Fruit fly (Drosophila melanogaster) whole organism, embryonic: ENCODE results near the gene CG14659.

ENCODE experiments used
- Bgb ChIP-seq: fragments of 200-800 bp; sonication (Bioruptor generic); IDR thresholded peaks from 2 replicates; pipeline ENCODE4 v1.3.6; 2022; ENCODE audit warnings: missing biosample characterization, missing genetic modification characterization; ENCODE audit not compliant: partially characterized antibody
- CG11093 ChIP-seq: fragments of 200-800 bp; sonication (Bioruptor generic); IDR thresholded peaks from 3 replicates; pipeline ENCODE4 v1.3.6; 2022; ENCODE audit warnings: missing biosample characterization, missing genetic modification characterization
- CG11695 ChIP-seq: fragments of 200-800 bp; sonication (Bioruptor generic); IDR thresholded peaks from 3 replicates; pipeline ENCODE4 v1.3.6; 2022; ENCODE audit warnings: missing biosample characterization, missing genetic modification characterization
- CG12391 ChIP-seq: fragments of 200-800 bp; sonication (Bioruptor generic); optimal IDR thresholded peaks from 3 replicates; lab custom pipeline; 2018; ENCODE audit warnings: missing biosample characterization, mild to moderate bottlenecking, missing genetic modification characterization, moderate library complexity
- CG13424 ChIP-seq: fragments of 200-800 bp; sonication (Bioruptor generic); optimal IDR thresholded peaks from 2 replicates; lab custom pipeline; 2019; ENCODE audit warnings: missing biosample characterization, mild to moderate bottlenecking, missing genetic modification characterization, moderate library complexity
- CG15479 ChIP-seq: fragments of 200-800 bp; sonication (Bioruptor generic); optimal IDR thresholded peaks from 3 replicates; lab custom pipeline; 2019; ENCODE audit warnings: missing biosample characterization, mild to moderate bottlenecking, missing genetic modification characterization, moderate library complexity
- CG15514 ChIP-seq: fragments of 200-800 bp; sonication (Bioruptor generic); optimal IDR thresholded peaks from 3 replicates; lab custom pipeline; 2017; ENCODE audit warnings: missing biosample characterization, missing genetic modification characterization, mild to moderate bottlenecking, moderate library complexity, missing genetic modification reagents
- CG17186 ChIP-seq: fragments of 200-800 bp; sonication (Bioruptor generic); optimal IDR thresholded peaks from 3 replicates; lab custom pipeline; 2017; ENCODE audit warnings: missing biosample characterization, missing genetic modification reagents, missing genetic modification characterization
- CG2678 ChIP-seq: fragments of 200-800 bp; sonication (Bioruptor generic); optimal IDR thresholded peaks from 3 replicates; lab custom pipeline; 2019; ENCODE audit warnings: missing biosample characterization, mild to moderate bottlenecking, missing genetic modification characterization, moderate library complexity
- CG3407 ChIP-seq: fragments of 200-800 bp; sonication (Bioruptor generic); optimal IDR thresholded peaks from 2 replicates; lab custom pipeline; 2018; ENCODE audit warnings: missing biosample characterization, mild to moderate bottlenecking, missing genetic modification characterization
- CG4730 ChIP-seq: fragments of 200-800 bp; sonication (Bioruptor generic); IDR thresholded peaks from 2 replicates; pipeline ENCODE4 v1.3.6; 2022; ENCODE audit warnings: missing biosample characterization, missing genetic modification characterization
- CG6683 ChIP-seq: fragments of 200-800 bp; sonication (Bioruptor generic); optimal IDR thresholded peaks from 2 replicates; lab custom pipeline; 2017; ENCODE audit warnings: missing biosample characterization, mild to moderate bottlenecking, missing genetic modification characterization, missing genetic modification reagents
- CG6854 ChIP-seq: fragments of 200-800 bp; sonication (Bioruptor generic); optimal IDR thresholded peaks from 3 replicates; lab custom pipeline; 2017; ENCODE audit warnings: missing biosample characterization, mild to moderate bottlenecking, missing genetic modification characterization
- CG7357 ChIP-seq: fragments of 200-800 bp; sonication (Bioruptor generic); IDR thresholded peaks from 3 replicates; pipeline ENCODE4 v1.3.6; 2022; ENCODE audit warnings: missing biosample characterization, missing genetic modification characterization
- CG8478 ChIP-seq: fragments of >200 bp; optimal IDR thresholded peaks from 2 replicates; lab custom pipeline; 2018
- CG9437 ChIP-seq: fragments of 200-800 bp; sonication (Bioruptor generic); optimal IDR thresholded peaks from 2 replicates; lab custom pipeline; 2018; ENCODE audit warnings: missing biosample characterization, mild to moderate bottlenecking, missing genetic modification characterization
- Chrac-16 ChIP-seq: fragments of 200-800 bp; sonication (Bioruptor generic); optimal IDR thresholded peaks from 3 replicates; lab custom pipeline; 2016; ENCODE audit warnings: missing biosample characterization, missing genetic modification characterization
- Gug ChIP-seq: fragments of 200-800 bp; sonication (Bioruptor generic); IDR thresholded peaks from 4 replicates; pipeline ENCODE4 v1.3.6; 2022; ENCODE audit warnings: missing biosample characterization, missing genetic modification characterization
- HLH4C ChIP-seq: fragments of 200-800 bp; sonication (Bioruptor generic); IDR thresholded peaks from 3 replicates; pipeline ENCODE4 v1.3.6; 2022; ENCODE audit warnings: missing biosample characterization, missing genetic modification characterization; ENCODE audit not compliant: partially characterized antibody
- HLH54F ChIP-seq: fragments of 200-800 bp; sonication (Bioruptor generic); optimal IDR thresholded peaks from 3 replicates; lab custom pipeline; 2016; ENCODE audit warnings: missing biosample characterization, missing genetic modification characterization
- Hmr ChIP-seq: fragments of 200-800 bp; sonication (Bioruptor generic); optimal IDR thresholded peaks from 3 replicates; lab custom pipeline; 2017; ENCODE audit warnings: mild to moderate bottlenecking, missing biosample characterization, missing genetic modification reagents, missing genetic modification characterization
- NC2α ChIP-seq: fragments of 200-800 bp; sonication (Bioruptor generic); optimal IDR thresholded peaks from 2 replicates; lab custom pipeline; 2016; ENCODE audit warnings: missing biosample characterization, missing genetic modification characterization
- NC2β ChIP-seq: fragments of 200-800 bp; sonication (Bioruptor generic); optimal IDR thresholded peaks from 2 replicates; lab custom pipeline; 2016; ENCODE audit warnings: missing biosample characterization, missing genetic modification characterization
- Nf-YB ChIP-seq: fragments of 200-800 bp; sonication (Bioruptor generic); optimal IDR thresholded peaks from 3 replicates; lab custom pipeline; 2019; ENCODE audit warnings: missing biosample characterization, mild to moderate bottlenecking, missing genetic modification characterization, moderate library complexity
- NfI ChIP-seq: fragments of 200-800 bp; sonication (Bioruptor generic); optimal IDR thresholded peaks from 3 replicates; lab custom pipeline; 2018; ENCODE audit warnings: missing biosample characterization, mild to moderate bottlenecking, missing genetic modification characterization, moderate library complexity
- Tbp ChIP-seq: fragments of >200 bp; optimal IDR thresholded peaks from 2 replicates; lab custom pipeline; 2018; ENCODE audit warnings: missing biosample characterization, missing genetic modification characterization
- caup ChIP-seq: fragments of 200-800 bp; sonication (Bioruptor generic); optimal IDR thresholded peaks from 3 replicates; lab custom pipeline; 2017; ENCODE audit warnings: missing biosample characterization, mild to moderate bottlenecking, missing genetic modification characterization, moderate library complexity; ENCODE audit not compliant: severe bottlenecking
- chif ChIP-seq, 2 experiments: fragments of 200-800 bp; sonication (Bioruptor generic); optimal IDR thresholded peaks; 3 replicates each; lab custom pipeline; 2016; ENCODE audit warnings: missing biosample characterization in 2 of 2, missing genetic modification characterization in 2 of 2
- chinmo ChIP-seq: fragments of 200-800 bp; sonication (Bioruptor generic); IDR thresholded peaks from 4 replicates; pipeline ENCODE4 v1.3.6; 2022; ENCODE audit warnings: missing biosample characterization, missing genetic modification characterization; ENCODE audit not compliant: partially characterized antibody
- ci ChIP-seq: fragments of 200-800 bp; sonication (Bioruptor generic); IDR thresholded peaks from 3 replicates; pipeline ENCODE4 v1.3.6; 2022; ENCODE audit warnings: missing biosample characterization, missing genetic modification characterization
- dm ChIP-seq: fragments of 200-800 bp; sonication (Bioruptor generic); optimal IDR thresholded peaks from 3 replicates; lab custom pipeline; 2016; ENCODE audit warnings: missing biosample characterization, missing genetic modification characterization
- gem ChIP-seq: fragments of 200-800 bp; sonication (Bioruptor generic); optimal IDR thresholded peaks from 2 replicates; lab custom pipeline; 2019; ENCODE audit warnings: missing biosample characterization, mild to moderate bottlenecking, missing genetic modification characterization, moderate library complexity
- gsb-n ChIP-seq: fragments of 200-800 bp; sonication (Bioruptor generic); optimal IDR thresholded peaks from 3 replicates; lab custom pipeline; 2018; ENCODE audit warnings: missing biosample characterization, mild to moderate bottlenecking, missing genetic modification characterization
- jing ChIP-seq: fragments of 200-800 bp; sonication (Bioruptor generic); optimal IDR thresholded peaks from 2 replicates; lab custom pipeline; 2018; ENCODE audit warnings: missing biosample characterization, mild to moderate bottlenecking, missing genetic modification characterization
- kni ChIP-seq: fragments of 200-800 bp; sonication (Bioruptor generic); optimal IDR thresholded peaks from 3 replicates; lab custom pipeline; 2017; ENCODE audit warnings: mild to moderate bottlenecking, missing biosample characterization, missing genetic modification reagents, missing genetic modification characterization
- lab ChIP-seq: fragments of 200-800 bp; sonication (Bioruptor generic); optimal IDR thresholded peaks from 3 replicates; lab custom pipeline; 2017; ENCODE audit warnings: missing biosample characterization, missing genetic modification characterization, mild to moderate bottlenecking, moderate library complexity, missing genetic modification reagents
- lov ChIP-seq, 2 experiments: fragments of 200-800 bp in 1 of 2; fragments of >200 bp in 1 of 2; sonication (Bioruptor generic) in 1 of 2; IDR thresholded peaks in 1 of 2; optimal IDR thresholded peaks in 1 of 2; 2 replicates in 1 of 2; 3 replicates in 1 of 2; pipeline versions ENCODE4 v1.3.6 to Lab custom; 2017 to 2022; ENCODE audit warnings: missing biosample characterization in 1 of 2, missing genetic modification characterization in 1 of 2
- nerfin-1 ChIP-seq: fragments of 200-800 bp; sonication (Bioruptor generic); optimal IDR thresholded peaks from 3 replicates; lab custom pipeline; 2019; ENCODE audit warnings: missing biosample characterization, mild to moderate bottlenecking, missing genetic modification characterization, moderate library complexity
- oc ChIP-seq: fragments of 200-800 bp; sonication (Bioruptor generic); optimal IDR thresholded peaks from 2 replicates; lab custom pipeline; 2018; ENCODE audit warnings: missing biosample characterization, mild to moderate bottlenecking, missing genetic modification characterization, moderate library complexity
- otp ChIP-seq: fragments of 200-800 bp; sonication (Bioruptor generic); IDR thresholded peaks from 3 replicates; pipeline ENCODE4, ENCODE4 v1.3.6; 2022; ENCODE audit warnings: missing biosample characterization, missing genetic modification characterization
- pfk ChIP-seq: fragments of 200-800 bp; sonication (Bioruptor generic); optimal IDR thresholded peaks from 2 replicates; lab custom pipeline; 2018; ENCODE audit warnings: missing biosample characterization, mild to moderate bottlenecking, missing genetic modification characterization, moderate library complexity
- ranshi ChIP-seq: fragments of 200-800 bp; sonication (Bioruptor generic); IDR thresholded peaks from 2 replicates; pipeline ENCODE4 v1.3.6; 2022; ENCODE audit warnings: missing biosample characterization, missing genetic modification characterization
- ro ChIP-seq: fragments of 200-800 bp; sonication (Bioruptor generic); IDR thresholded peaks from 2 replicates; pipeline ENCODE4 v1.3.6; 2022; ENCODE audit warnings: missing biosample characterization, missing genetic modification characterization
- sd ChIP-seq: fragments of 200-800 bp; sonication (Bioruptor generic); optimal IDR thresholded peaks from 3 replicates; lab custom pipeline; 2018; ENCODE audit warnings: missing biosample characterization, mild to moderate bottlenecking, missing genetic modification characterization, moderate library complexity
- seq ChIP-seq: fragments of 200-800 bp; sonication (Bioruptor generic); IDR thresholded peaks from 2 replicates; pipeline ENCODE4 v1.3.6; 2022; ENCODE audit warnings: missing biosample characterization, missing genetic modification characterization
- trem ChIP-seq: fragments of 200-800 bp; optimal IDR thresholded peaks from 3 replicates; lab custom pipeline; 2019; ENCODE audit warnings: missing biosample characterization, mild to moderate bottlenecking, missing genetic modification characterization, moderate library complexity
- tx ChIP-seq: fragments of 200-800 bp; sonication (Bioruptor generic); optimal IDR thresholded peaks from 2 replicates; lab custom pipeline; 2016; ENCODE audit warnings: missing biosample characterization, missing genetic modification characterization
- unc-4 ChIP-seq: fragments of 200-800 bp; sonication (Bioruptor generic); IDR thresholded peaks from 2 replicates; pipeline ENCODE4 v1.3.6; 2022; ENCODE audit warnings: missing biosample characterization, missing genetic modification characterization; ENCODE audit not compliant: partially characterized antibody
- zen ChIP-seq: fragments of 200-800 bp; sonication (Bioruptor generic); optimal IDR thresholded peaks from 3 replicates; lab custom pipeline; 2018; ENCODE audit warnings: missing biosample characterization, mild to moderate bottlenecking, missing genetic modification characterization, moderate library complexity

The CG14659 gene

DNA sequence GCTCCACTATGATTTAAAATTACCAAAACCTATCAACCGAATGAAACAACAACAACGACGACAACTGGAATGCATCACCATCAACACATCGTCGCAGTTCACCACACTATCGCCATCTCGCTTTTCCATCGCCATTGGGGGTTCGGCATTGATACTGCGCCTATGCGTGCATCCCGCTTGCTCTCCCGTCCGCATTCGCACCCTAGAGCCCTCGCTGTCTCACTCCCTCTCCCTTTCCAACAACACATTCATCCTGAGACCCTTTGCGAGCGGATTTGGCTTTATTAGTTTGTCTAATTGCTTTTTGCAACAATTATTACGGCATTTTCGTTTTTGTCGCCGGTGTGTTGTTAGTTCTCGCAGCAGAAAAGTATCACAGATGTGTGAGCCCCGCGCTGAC is 4.2 kb upstream of the CG14659 start (continued):
- TF ChIP-seq CG4730 (no peak), otp (0 out of 3 replicates have a peak, but pooled peaks have one; percentile 13), Tbp (GFP tag; lab: Kevin White, UChicago) (no peak), kni (GFP tag; lab: Kevin White, UChicago) (peak; percentile 5), nerfin-1 (tag; lab: Kevin White, UChicago) (peak; percentile 34), Chrac-16 (GFP tag; lab: Kevin White, UChicago) (no peak), HLH4C (GFP tag; lab: Robert Waterston, UW) (0 out of 3 replicates have a peak, but pooled peaks have one; percentile 28), oc (tag; lab: Kevin White, UChicago) (peak; percentile 64), CG6854 (GFP tag; lab: Kevin White, UChicago) (no peak), trem (tag; lab: Kevin White, UChicago) (peak; percentile 77), gsb-n (peak; percentile 16), CG2678 (tag; lab: Kevin White, UChicago) (no peak), ro (GFP tag; lab: Robert Waterston, UW) (no peak), NfI (GFP tag; lab: Kevin White, UChicago) (no peak), CG13424 (tag; lab: Kevin White, UChicago) (no peak), Nf-YB (GFP tag; lab: Kevin White, UChicago) (peak; percentile 99), HLH54F (GFP tag; lab: Kevin White, UChicago) (no peak), chinmo (GFP tag; lab: Robert Waterston, UW) (peak; percentile 87; the same call in 2 of the 4 replicates), ci (GFP tag; lab: Robert Waterston, UW) (no peak), NC2β (GFP tag; lab: Kevin White, UChicago) (no peak), lab (GFP tag; lab: Kevin White, UChicago) (no peak), zen (peak; percentile 91), lov (optimal IDR thresholded peaks at IDR 0.05; lab: Kevin White, UChicago) (no peak), lov (GFP tag; IDR thresholded peaks at IDR 0.05; lab: Robert Waterston, UW) (peak; percentile 21; the same call in 1 of the 3 replicates), CG11093 (GFP tag; lab: Robert Waterston, UW) (no peak), CG8478 (lab: Kevin White, UChicago) (peak; percentile 98), sd (tag; lab: Kevin White, UChicago) (peak; percentile 77), chif (GFP tag; optimal IDR thresholded peaks at IDR 0.05; lab: Kevin White, UChicago) (peak in 1 of 2 experiments; percentile 42), CG15514 (GFP tag; lab: Kevin White, UChicago) (no peak), pfk (no peak), seq (GFP tag; lab: Robert Waterston, UW) (0 out of 2 replicates have a peak, but pooled peaks have one; percentile 20), CG3407 (GFP tag; lab: Kevin White, UChicago) (no peak), CG11695 (GFP tag; lab: Robert Waterston, UW) (no peak), gem (tag; lab: Kevin White, UChicago) (no peak), unc-4 (GFP tag; lab: Robert Waterston, UW) (no peak), CG9437 (GFP tag; lab: Kevin White, UChicago) (no peak), CG12391 (tag; lab: Kevin White, UChicago) (no peak), Gug (GFP tag; lab: Robert Waterston, UW) (no peak), Hmr (GFP tag; lab: Kevin White, UChicago) (no peak), CG7357 (GFP tag; lab: Robert Waterston, UW) (no peak), CG15479 (GFP tag; lab: Kevin White, UChicago) (peak; percentile 49), NC2α (GFP tag; lab: Kevin White, UChicago) (no peak), CG17186 (no peak), jing (GFP tag; lab: Kevin White, UChicago) (peak; percentile 74), CG6683 (GFP tag; lab: Kevin White, UChicago) (no peak), tx (GFP tag; lab: Kevin White, UChicago) (no peak), dm (GFP tag; lab: Kevin White, UChicago) (no peak), ranshi (no peak), Bgb (GFP tag; lab: Robert Waterston, UW) (0 out of 2 replicates have a peak, but pooled peaks have one; percentile 34), caup (no peak)
